Worm (Caenorhabditis elegans) whole organism, L2 larva: ENCODE measurements around the gene chil-18.

Experiments
- crh-2 ChIP-seq: sonication (generic microtip); optimal IDR thresholded peaks from 2 replicates; lab custom pipeline; 2017; ENCODE audit warnings: missing biosample characterization, missing genetic modification characterization
- fos-1 ChIP-seq: fragments of 150-350 bp; optimal IDR thresholded peaks from 2 replicates; lab custom pipeline; 2014; ENCODE audit warnings: missing biosample characterization, missing genetic modification characterization
- lsy-2 ChIP-seq, 2 experiments: fragments of 150-350 bp in 1 of 2; sonication (generic microtip) in 1 of 2; optimal IDR thresholded peaks; 2 replicates each; lab custom pipeline; 2014 to 2017; ENCODE audit warnings: missing biosample characterization in 2 of 2, missing genetic modification characterization in 2 of 2
- nhr-11 ChIP-seq: fragments of 150-350 bp; optimal IDR thresholded peaks from 2 replicates; lab custom pipeline; 2014; ENCODE audit warnings: missing biosample characterization, missing genetic modification characterization
- nhr-12 ChIP-seq: fragments of 150-350 bp; optimal IDR thresholded peaks from 2 replicates; lab custom pipeline; 2014; ENCODE audit warnings: missing biosample characterization, missing genetic modification characterization
- unc-55 ChIP-seq: fragments of 150-350 bp; sonication (generic microtip); optimal IDR thresholded peaks from 3 replicates; lab custom pipeline; 2014; ENCODE audit warnings: missing biosample characterization, missing genetic modification reagents, missing genetic modification characterization
- unc-62 ChIP-seq: fragments of 150-350 bp; optimal IDR thresholded peaks from 2 replicates; lab custom pipeline; 2014; ENCODE audit warnings: missing biosample characterization, missing genetic modification reagents, missing genetic modification characterization

DNA sequence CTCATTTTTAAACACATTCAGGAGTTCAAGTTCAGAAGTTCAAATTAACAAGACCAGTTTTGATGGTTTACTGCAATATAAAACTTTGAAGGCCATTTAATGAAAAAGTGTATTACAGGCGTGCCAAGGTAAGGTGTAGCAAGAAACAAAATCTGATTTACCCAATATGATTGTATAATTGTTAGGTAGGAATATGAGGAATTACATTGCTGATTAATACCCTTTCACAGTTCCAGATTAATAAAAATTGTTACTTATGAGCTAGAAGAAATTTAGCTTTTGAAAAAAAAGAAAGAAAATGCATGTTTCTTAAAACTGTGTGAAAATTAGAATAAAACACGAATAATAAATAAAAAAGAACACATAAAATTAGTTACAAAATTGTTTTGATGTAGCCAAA, 14.5 kb upstream of the chil-18 start, which contains the start of gene kin-15:
- TF ChIP-seq lsy-2 (tag; optimal IDR thresholded peaks at IDR 0.05; lab: Kevin White, UChicago) (no peak), unc-62 (no peak), nhr-12 (tag; lab: Kevin White, UChicago) (no peak), nhr-11 (no peak), unc-55 (GFP tag; lab: Kevin White, UChicago) (no peak), fos-1 (no peak), crh-2 (tag; lab: Kevin White, UChicago) (no peak)
